Fruit fly (Drosophila melanogaster): ENCODE data around the gene CG43362.

CG43362 gene

dm6 chr2L:18325120-18325581 is 33.9 kb upstream of the CG43362 start (continued):
- TF ChIP-seq Dbx (GFP tag; IDR thresholded peaks at IDR 0.05) (peak; percentile 61; the same call in 2 of the 3 replicates), Ets65A (GFP tag) (peak; percentile 98), Side (GFP tag; optimal IDR thresholded peaks at IDR 0.05) (peak; percentile 80), CG31441 (GFP tag; IDR thresholded peaks at IDR 0.05) (peak; percentile 89), row (GFP tag; IDR thresholded peaks at IDR 0.05) (peak; percentile 91), Dfd (GFP tag; optimal IDR thresholded peaks at IDR 0.05) (no peak), br (optimal IDR thresholded peaks at IDR 0.05) (no peak), CG1647 (GFP tag; optimal IDR thresholded peaks at IDR 0.05) (peak; percentile 71), Oaz (GFP tag; IDR thresholded peaks at IDR 0.05) (peak; percentile 74), CG12659 (GFP tag; optimal IDR thresholded peaks at IDR 0.05) (peak; percentile 81), Nf-YA (GFP tag; IDR thresholded peaks at IDR 0.05) (peak; percentile 72; the same call in 1 of the 2 replicates), ttk (GFP tag; IDR thresholded peaks at IDR 0.05) (peak; percentile 83), psq (GFP tag; optimal IDR thresholded peaks at IDR 0.05) (peak; percentile 43), tll (GFP tag; optimal IDR thresholded peaks at IDR 0.05) (no peak), pnt (GFP tag; optimal IDR thresholded peaks at IDR 0.05) (peak; percentile 81), YL-1 (GFP tag; optimal IDR thresholded peaks at IDR 0.05) (peak; percentile 25), fd64A (GFP tag; optimal IDR thresholded peaks at IDR 0.05) (peak; percentile 76), abd-A (tag; optimal IDR thresholded peaks at IDR 0.05) (no peak), bcd (GFP tag; optimal IDR thresholded peaks at IDR 0.05) (peak; percentile 81), CG10267 (tag; optimal IDR thresholded peaks at IDR 0.05) (peak; percentile 73), tio (GFP tag; optimal IDR thresholded peaks at IDR 0.05) (peak; percentile 74), knrl (GFP tag; IDR thresholded peaks at IDR 0.05; ENCODE audit: partially characterized antibody) (no peak), sug (tag; optimal IDR thresholded peaks at IDR 0.05) (peak; percentile 73), CG14667 (GFP tag; IDR thresholded peaks at IDR 0.05) (no peak; the same call in 1 of the 2 replicates), caup (GFP tag; optimal IDR thresholded peaks at IDR 0.05; ENCODE audit: severe bottlenecking) (peak; percentile 72), repo (GFP tag; optimal IDR thresholded peaks at IDR 0.05) (peak; percentile 64), ash1 (GFP tag; optimal IDR thresholded peaks at IDR 0.05) (no peak), tgo (GFP tag; IDR thresholded peaks at IDR 0.05) (peak; percentile 85), CG3847 (GFP tag; IDR thresholded peaks at IDR 0.05) (peak; percentile 68), zen (tag; optimal IDR thresholded peaks at IDR 0.05) (peak; percentile 75), CG2678 (tag; optimal IDR thresholded peaks at IDR 0.05) (peak; percentile 89), crol (GFP tag; IDR thresholded peaks at IDR 0.05) (peak; percentile 74), Usf (GFP tag; optimal IDR thresholded peaks at IDR 0.05) (peak; percentile 59), en (GFP tag; optimal IDR thresholded peaks at IDR 0.05) (peak; percentile 81), E2f1 (GFP tag; IDR thresholded peaks at IDR 0.05) (peak; percentile 81), Hr3 (GFP tag; optimal IDR thresholded peaks at IDR 0.05) (peak; percentile 89), CG4707 (GFP tag; optimal IDR thresholded peaks at IDR 0.05) (peak; percentile 75), CG9797 (GFP tag; optimal IDR thresholded peaks at IDR 0.05) (no peak), CG5245 (GFP tag; optimal IDR thresholded peaks at IDR 0.05) (peak; percentile 85), Sry-β (GFP tag; optimal IDR thresholded peaks at IDR 0.05) (peak; percentile 51), vfl (GFP tag; optimal IDR thresholded peaks at IDR 0.05) (peak; percentile 62), gt (GFP tag; IDR thresholded peaks at IDR 0.05) (peak; percentile 57), Elba2 (GFP tag; optimal IDR thresholded peaks at IDR 0.05) (no peak), Awh (GFP tag; IDR thresholded peaks at IDR 0.05) (peak; percentile 88), CG17359 (tag; optimal IDR thresholded peaks at IDR 0.05) (peak; percentile 93), sqz (GFP tag; optimal IDR thresholded peaks at IDR 0.05) (peak; percentile 70), Max (GFP tag; optimal IDR thresholded peaks at IDR 0.05) (peak; percentile 49), kah (GFP tag; optimal IDR thresholded peaks at IDR 0.05) (peak; percentile 68), CG14710 (tag; optimal IDR thresholded peaks at IDR 0.05) (peak; percentile 83), grn (GFP tag; optimal IDR thresholded peaks at IDR 0.05) (peak; percentile 98), stc (GFP tag; IDR thresholded peaks at IDR 0.05) (peak; percentile 79)
